Fruit fly (Drosophila melanogaster): ENCODE measurements around the gene Osi16.

Gene Osi16

dm6 chr3R:6285100-6285499 is 19.9 kb upstream of the Osi16 start, which contains the start of gene CG15597:
Gene CG15597 (minus strand): TSS chr3R:6285200.
- TF ChIP-seq CG7101 (tag; optimal IDR thresholded peaks at IDR 0.05) (no peak), CG5204 (GFP tag; optimal IDR thresholded peaks at IDR 0.05) (no peak), pad (GFP tag; optimal IDR thresholded peaks at IDR 0.05) (no peak), CG12768 (GFP tag; optimal IDR thresholded peaks at IDR 0.05) (no peak)

DNA sequence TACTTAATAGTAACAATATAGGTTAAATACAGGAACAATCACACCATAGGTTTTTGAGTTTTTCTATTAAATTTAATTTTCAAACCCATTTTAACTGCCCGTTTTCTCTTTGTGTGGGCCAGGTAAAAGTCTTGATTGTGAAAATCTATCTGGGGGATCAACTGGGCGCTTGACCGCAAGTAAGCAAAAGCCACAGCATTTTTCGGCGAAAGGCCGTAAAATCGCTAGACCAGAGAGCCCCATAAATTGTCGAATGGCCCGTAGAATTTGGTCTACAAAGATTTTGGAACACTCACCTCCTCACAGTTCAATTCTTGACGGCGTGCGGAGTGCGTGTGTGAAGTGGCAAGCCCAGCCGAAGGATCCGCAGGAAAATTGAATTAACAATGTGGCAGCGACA is 17.6 kb upstream of the Osi16 start, which contains the start of gene CG15594:
Gene CG15594, plus strand, starts transcription at position 301 of the 400 bp plus-strand sequence.
- TF ChIP-seq CG7101 (tag; optimal IDR thresholded peaks at IDR 0.05) (no peak), Crg-1 (GFP tag; optimal IDR thresholded peaks at IDR 0.05) (no peak), CG12768 (GFP tag; optimal IDR thresholded peaks at IDR 0.05) (no peak), ovo (GFP tag; optimal IDR thresholded peaks at IDR 0.05) (no peak), Mnt (GFP tag; optimal IDR thresholded peaks at IDR 0.05) (no peak), toe (GFP tag; optimal IDR thresholded peaks at IDR 0.05) (no peak), CG1620 (GFP tag; optimal IDR thresholded peaks at IDR 0.05) (no peak), CG7045 (GFP tag; optimal IDR thresholded peaks at IDR 0.05) (no peak), cnc (optimal IDR thresholded peaks at IDR 0.05) (no peak), bab1 (GFP tag; optimal IDR thresholded peaks at IDR 0.05) (no peak)

- TF ChIP-seq CG5204 (GFP tag; optimal IDR thresholded peaks at IDR 0.05) (no peak), Clk (GFP tag; optimal IDR thresholded peaks at IDR 0.05) (no peak), Mnt (GFP tag; optimal IDR thresholded peaks at IDR 0.05) (no peak), CG7045 (GFP tag; optimal IDR thresholded peaks at IDR 0.05) (no peak), pad (GFP tag; optimal IDR thresholded peaks at IDR 0.05) (no peak), CG12768 (GFP tag; optimal IDR thresholded peaks at IDR 0.05) (no peak), CG33017 (tag; optimal IDR thresholded peaks at IDR 0.05) (no peak), Hr96 (GFP tag; optimal IDR thresholded peaks at IDR 0.05) (no peak), bab1 (GFP tag; optimal IDR thresholded peaks at IDR 0.05) (no peak), cnc (optimal IDR thresholded peaks at IDR 0.05) (no peak), CG11617 (GFP tag; optimal IDR thresholded peaks at IDR 0.05) (no peak), CG14711 (tag; optimal IDR thresholded peaks at IDR 0.05) (no peak), cic (GFP tag; optimal IDR thresholded peaks at IDR 0.05) (no peak), toe (GFP tag; optimal IDR thresholded peaks at IDR 0.05) (no peak)
These were observed 14.8 kb upstream of the Osi16 start for dm6 chr3R:6290289-6290688.

DNA sequence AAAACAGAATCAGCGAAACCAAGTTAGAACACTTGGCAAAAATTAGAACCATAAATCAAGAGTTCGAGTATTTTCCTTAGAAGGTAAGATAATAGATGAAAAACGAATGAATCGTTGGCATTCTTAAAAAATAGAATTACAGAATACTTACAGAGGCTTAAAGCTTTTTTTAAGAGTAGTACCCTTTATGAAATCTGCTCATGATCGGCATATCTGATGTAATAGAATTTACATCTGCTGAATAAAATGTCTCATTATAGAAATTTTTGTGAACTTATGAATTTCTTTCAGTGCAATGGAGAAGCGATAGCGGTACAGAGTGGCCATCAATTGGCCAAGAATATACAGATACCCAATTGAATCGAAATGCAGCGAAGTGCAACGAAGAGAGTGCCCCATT is 13.6 kb upstream of the Osi16 start, which contains the start of gene Osi13:
Gene Osi13, plus strand, starts transcription at position 301 of the 400 bp plus-strand sequence.
- TF ChIP-seq bab1 (GFP tag; optimal IDR thresholded peaks at IDR 0.05) = no peak
- no peak for TF ChIP-seq kay (GFP tag; ENCODE audit: borderline replicate concordance)
- no peak for TF ChIP-seq CG33017 (tag; optimal IDR thresholded peaks at IDR 0.05)
- no peak for TF ChIP-seq toe (GFP tag; optimal IDR thresholded peaks at IDR 0.05)
- no peak for TF ChIP-seq Mnt (GFP tag; optimal IDR thresholded peaks at IDR 0.05)
- no peak for TF ChIP-seq CG7101 (tag; optimal IDR thresholded peaks at IDR 0.05)
- no peak for TF ChIP-seq Hr96 (GFP tag; optimal IDR thresholded peaks at IDR 0.05)
- no peak for TF ChIP-seq CG1620 (GFP tag; optimal IDR thresholded peaks at IDR 0.05)
- TF ChIP-seq CG5204 (GFP tag; optimal IDR thresholded peaks at IDR 0.05) = no peak
- TF ChIP-seq CG14711 (tag; optimal IDR thresholded peaks at IDR 0.05) = no peak
- TF ChIP-seq tj (GFP tag; optimal IDR thresholded peaks at IDR 0.05) = no peak
- no peak for TF ChIP-seq cnc (optimal IDR thresholded peaks at IDR 0.05)
- TF ChIP-seq ovo (GFP tag; optimal IDR thresholded peaks at IDR 0.05) = no peak
- TF ChIP-seq pad (GFP tag; optimal IDR thresholded peaks at IDR 0.05) = no peak
- TF ChIP-seq Crg-1 (GFP tag; optimal IDR thresholded peaks at IDR 0.05) = no peak
- no peak for TF ChIP-seq cic (GFP tag; optimal IDR thresholded peaks at IDR 0.05)
- TF ChIP-seq CG12768 (GFP tag; optimal IDR thresholded peaks at IDR 0.05) = no peak

DNA sequence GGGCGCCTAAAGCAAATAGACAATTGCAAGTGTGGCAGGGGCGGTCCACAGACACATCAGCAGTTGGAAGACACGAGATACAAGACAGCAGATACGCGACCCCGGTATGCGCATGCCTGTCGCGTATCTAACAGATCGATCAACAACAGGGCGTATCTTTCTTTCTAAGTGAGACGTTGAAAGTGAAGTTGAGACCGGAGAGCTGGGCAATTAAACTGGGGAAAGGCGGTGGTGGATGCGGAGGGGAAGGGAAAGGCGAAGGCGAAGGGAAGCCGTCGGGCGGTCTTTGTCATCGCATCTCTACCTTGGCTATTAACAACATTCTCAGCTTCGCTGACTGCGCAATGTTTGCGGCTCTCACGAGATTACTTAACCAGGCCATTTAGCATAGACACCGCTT is 11.0 kb upstream of the Osi16 start:
- TF ChIP-seq CG7045 (GFP tag; optimal IDR thresholded peaks at IDR 0.05) (no peak), kay (GFP tag; ENCODE audit: borderline replicate concordance) (no peak), bab1 (GFP tag; optimal IDR thresholded peaks at IDR 0.05) (no peak), CG1620 (GFP tag; optimal IDR thresholded peaks at IDR 0.05) (no peak), Clk (GFP tag; optimal IDR thresholded peaks at IDR 0.05) (no peak)

dm6 chr3R:6297164-6297563 is 7.9 kb upstream of the Osi16 start:
- no peak for TF ChIP-seq ovo (GFP tag; optimal IDR thresholded peaks at IDR 0.05)
- TF ChIP-seq bab1 (GFP tag; optimal IDR thresholded peaks at IDR 0.05) = no peak
- TF ChIP-seq Clk (GFP tag; optimal IDR thresholded peaks at IDR 0.05) = no peak
- TF ChIP-seq Crg-1 (GFP tag; optimal IDR thresholded peaks at IDR 0.05) = no peak
- no peak for TF ChIP-seq cnc (optimal IDR thresholded peaks at IDR 0.05)
- no peak for TF ChIP-seq toe (GFP tag; optimal IDR thresholded peaks at IDR 0.05)
- no peak for TF ChIP-seq tj (GFP tag; optimal IDR thresholded peaks at IDR 0.05)
- TF ChIP-seq pad (GFP tag; optimal IDR thresholded peaks at IDR 0.05) = no peak

- TF ChIP-seq CG7101 (tag; optimal IDR thresholded peaks at IDR 0.05) (no peak), CG14711 (tag; optimal IDR thresholded peaks at IDR 0.05) (no peak), toe (GFP tag; optimal IDR thresholded peaks at IDR 0.05) (no peak), bab1 (GFP tag; optimal IDR thresholded peaks at IDR 0.05) (no peak), CG1620 (GFP tag; optimal IDR thresholded peaks at IDR 0.05) (no peak), CG7045 (GFP tag; optimal IDR thresholded peaks at IDR 0.05) (no peak), CG12768 (GFP tag; optimal IDR thresholded peaks at IDR 0.05) (no peak), Hr96 (GFP tag; optimal IDR thresholded peaks at IDR 0.05) (no peak), cic (GFP tag; optimal IDR thresholded peaks at IDR 0.05) (no peak)
These were observed 6.2 kb upstream of the Osi16 start, which contains the start of gene Osi14 for dm6 chr3R:6298828-6299227. Gene Osi14 (plus strand): TSS chr3R:6299128.
